Fruit fly (Drosophila melanogaster): ENCODE measurements around the gene Sfp24C1.

Sfp24C1 gene

dm6 chr2L:3655698-3656105 is 44.8 kb upstream of the Sfp24C1 start:
- TF ChIP-seq Trl (optimal IDR thresholded peaks at IDR 0.05), result peak; percentile 78 to 89
- TF ChIP-seq Trl (GFP tag; optimal IDR thresholded peaks at IDR 0.05), result peak; percentile 98
- TF ChIP-seq vvl (GFP tag; IDR thresholded peaks at IDR 0.05), result peak; percentile 99
- TF ChIP-seq HLH4C (GFP tag; IDR thresholded peaks at IDR 0.05; ENCODE audit: partially characterized antibody), result no peak
- TF ChIP-seq pzg (GFP tag; optimal IDR thresholded peaks at IDR 0.05), result peak; percentile 34
- TF ChIP-seq bsh (GFP tag; optimal IDR thresholded peaks at IDR 0.05), result peak; percentile 97 to 99
- peak; percentile 97 for TF ChIP-seq CG17328 (GFP tag; IDR thresholded peaks at IDR 0.05)
- peak; percentile 29 to 83 for TF ChIP-seq insv (GFP tag; optimal IDR thresholded peaks at IDR 0.05)
- TF ChIP-seq Oli (tag; optimal IDR thresholded peaks at IDR 0.05), result peak; percentile 99
- peak; percentile 82 for TF ChIP-seq CG10321 (GFP tag; IDR thresholded peaks at IDR 0.05)
- peak; percentile 97 for TF ChIP-seq Spps (tag; optimal IDR thresholded peaks at IDR 0.05)
- peak; percentile 96 for TF ChIP-seq H15 (GFP tag; IDR thresholded peaks at IDR 0.05)
- TF ChIP-seq tio (GFP tag; optimal IDR thresholded peaks at IDR 0.05), result peak; percentile 95
- TF ChIP-seq CG6854 (GFP tag; optimal IDR thresholded peaks at IDR 0.05), result peak; percentile 97
- peak; percentile 98 for TF ChIP-seq gsb-n (tag; optimal IDR thresholded peaks at IDR 0.05)
- peak; percentile 97 for TF ChIP-seq CG11398 (GFP tag; optimal IDR thresholded peaks at IDR 0.05)
- TF ChIP-seq pb (GFP tag; optimal IDR thresholded peaks at IDR 0.05), result peak; percentile 97
- peak; percentile 97 for TF ChIP-seq Gug (GFP tag; IDR thresholded peaks at IDR 0.05)
- TF ChIP-seq CG3995 (GFP tag; optimal IDR thresholded peaks at IDR 0.05), result peak; percentile 84
- peak; percentile 95 for TF ChIP-seq kay (GFP tag; optimal IDR thresholded peaks at IDR 0.05)
- peak; percentile 98 for TF ChIP-seq CG30403 (GFP tag; optimal IDR thresholded peaks at IDR 0.05)
- TF ChIP-seq D19A (tag; optimal IDR thresholded peaks at IDR 0.05), result peak; percentile 96
- peak; percentile 99 for TF ChIP-seq chm (GFP tag; IDR thresholded peaks at IDR 0.05)
- peak; percentile 99 for TF ChIP-seq CG1529 (GFP tag; optimal IDR thresholded peaks at IDR 0.05)
- TF ChIP-seq CG9609 (GFP tag; optimal IDR thresholded peaks at IDR 0.05), result peak; percentile 97
- peak; percentile 99 for TF ChIP-seq CG9817 (tag; optimal IDR thresholded peaks at IDR 0.05)
- peak; percentile 96 for TF ChIP-seq trem (tag; optimal IDR thresholded peaks at IDR 0.05)
- peak; percentile 97 for TF ChIP-seq CG10959 (GFP tag; IDR thresholded peaks at IDR 0.05)
- TF ChIP-seq Gsc (GFP tag; IDR thresholded peaks at IDR 0.05), result peak; percentile 89; the same call in 1 of the 2 replicates
- peak; percentile 98 for TF ChIP-seq ken (GFP tag; IDR thresholded peaks at IDR 0.05)
- no peak for TF ChIP-seq amos (GFP tag; IDR thresholded peaks at IDR 0.05; ENCODE audit: partially characterized antibody)
- peak; percentile 95 for TF ChIP-seq CG4282 (GFP tag; optimal IDR thresholded peaks at IDR 0.05)
- peak; percentile 97 for TF ChIP-seq run (tag; optimal IDR thresholded peaks at IDR 0.05)
- TF ChIP-seq Side (GFP tag; optimal IDR thresholded peaks at IDR 0.05), result peak; percentile 99
- TF ChIP-seq kah (GFP tag; optimal IDR thresholded peaks at IDR 0.05), result peak; percentile 4
- peak; percentile 94 for TF ChIP-seq Ravus (GFP tag; IDR thresholded peaks at IDR 0.05)
- TF ChIP-seq gsb (GFP tag; IDR thresholded peaks at IDR 0.05), result peak; percentile 96
- peak; percentile 97 for TF ChIP-seq CG13894 (tag; optimal IDR thresholded peaks at IDR 0.05)
- peak; percentile 95 for TF ChIP-seq Oaz (GFP tag; IDR thresholded peaks at IDR 0.05)
- TF ChIP-seq bab2 (GFP tag; optimal IDR thresholded peaks at IDR 0.05), result peak; percentile 98
- TF ChIP-seq Fer3 (tag; optimal IDR thresholded peaks at IDR 0.05), result peak; percentile 98
- peak; percentile 97 for TF ChIP-seq scrt (GFP tag; optimal IDR thresholded peaks at IDR 0.05)
- peak; percentile 96 for TF ChIP-seq abd-A (tag; optimal IDR thresholded peaks at IDR 0.05)
- TF ChIP-seq CG18764 (GFP tag; optimal IDR thresholded peaks at IDR 0.05), result peak; percentile 96
- TF ChIP-seq CG13624 (GFP tag; optimal IDR thresholded peaks at IDR 0.05), result peak; percentile 99
- TF ChIP-seq CG1792 (GFP tag; optimal IDR thresholded peaks at IDR 0.05), result peak; percentile 96
- peak; percentile 94; the same call in 1 of the 2 replicates for TF ChIP-seq ham (GFP tag; IDR thresholded peaks at IDR 0.05)
- peak; percentile 98 for TF ChIP-seq nmo (GFP tag; optimal IDR thresholded peaks at IDR 0.05)
- peak; percentile 98 for TF ChIP-seq lbe (GFP tag; optimal IDR thresholded peaks at IDR 0.05)
- peak; percentile 87 for TF ChIP-seq aop (GFP tag; IDR thresholded peaks at IDR 0.05)
- peak; percentile 97 for TF ChIP-seq sqz (GFP tag; optimal IDR thresholded peaks at IDR 0.05)
- TF ChIP-seq ranshi (GFP tag; IDR thresholded peaks at IDR 0.05), result peak; percentile 98
